Worm (Caenorhabditis elegans) whole organism, L2 larva: ENCODE data around the gene T20D4.10.

Source experiments
- C34F6.9 ChIP-seq: fragments of 150-350 bp; optimal IDR thresholded peaks from 2 replicates; lab custom pipeline; 2014; ENCODE audit warnings: missing biosample characterization, missing genetic modification characterization
- F13H6.1 ChIP-seq: sonication (generic microtip); optimal IDR thresholded peaks from 2 replicates; lab custom pipeline; 2016; ENCODE audit warnings: missing genetic modification characterization, missing compliant biosample characterization
- R02D3.7 ChIP-seq: fragments of 150-350 bp; optimal IDR thresholded peaks from 2 replicates; lab custom pipeline; 2014; ENCODE audit warnings: missing biosample characterization, missing genetic modification characterization
- ZK546.5 ChIP-seq: sonication (generic microtip); optimal IDR thresholded peaks from 2 replicates; lab custom pipeline; 2017; ENCODE audit warnings: missing biosample characterization, missing genetic modification characterization
- alr-1 ChIP-seq: fragments of 150-350 bp; optimal IDR thresholded peaks from 2 replicates; lab custom pipeline; 2014; ENCODE audit warnings: missing biosample characterization, missing genetic modification characterization
- aly-2 ChIP-seq: fragments of 150-350 bp; optimal IDR thresholded peaks from 2 replicates; lab custom pipeline; 2014; ENCODE audit warnings: missing biosample characterization, missing genetic modification characterization
- ama-1 ChIP-seq: fragments of 150-350 bp; optimal IDR thresholded peaks from 2 replicates; lab custom pipeline; 2018; ENCODE audit warnings: inconsistent platforms
- blmp-1 ChIP-seq: sonication (generic microtip); optimal IDR thresholded peaks from 2 replicates; lab custom pipeline; 2017; ENCODE audit warnings: missing genetic modification characterization, mild to moderate bottlenecking, missing compliant biosample characterization, antibody characterized with exemption, moderate library complexity; ENCODE audit not compliant: insufficient read depth
- ceh-16 ChIP-seq: fragments of 150-350 bp; optimal IDR thresholded peaks from 2 replicates; lab custom pipeline; 2014; ENCODE audit warnings: missing biosample characterization, missing genetic modification characterization
- ceh-82 ChIP-seq: fragments of 150-350 bp; optimal IDR thresholded peaks from 2 replicates; lab custom pipeline; 2014; ENCODE audit warnings: missing biosample characterization, missing genetic modification characterization
- crh-2 ChIP-seq: sonication (generic microtip); optimal IDR thresholded peaks from 2 replicates; lab custom pipeline; 2017; ENCODE audit warnings: missing biosample characterization, missing genetic modification characterization
- dmd-4 ChIP-seq: sonication (generic microtip); optimal IDR thresholded peaks from 2 replicates; lab custom pipeline; 2017; ENCODE audit warnings: missing biosample characterization, missing genetic modification characterization
- elt-1 ChIP-seq: fragments of 150-350 bp; optimal IDR thresholded peaks from 2 replicates; lab custom pipeline; 2014; ENCODE audit warnings: missing biosample characterization, missing genetic modification characterization
- elt-3 ChIP-seq: sonication (generic microtip); optimal IDR thresholded peaks from 2 replicates; lab custom pipeline; 2017; ENCODE audit warnings: missing biosample characterization, missing genetic modification characterization
- fos-1 ChIP-seq: fragments of 150-350 bp; optimal IDR thresholded peaks from 2 replicates; lab custom pipeline; 2014; ENCODE audit warnings: missing biosample characterization, missing genetic modification characterization
- gmeb-1 ChIP-seq: fragments of 150-350 bp; optimal IDR thresholded peaks from 2 replicates; lab custom pipeline; 2014; ENCODE audit warnings: missing biosample characterization, missing genetic modification characterization
- lin-39 ChIP-seq: fragments of 150-350 bp; optimal IDR thresholded peaks from 2 replicates; lab custom pipeline; 2014; ENCODE audit warnings: missing biosample characterization, missing genetic modification reagents, missing genetic modification characterization
- mab-5 ChIP-seq: fragments of 150-350 bp; optimal IDR thresholded peaks from 2 replicates; lab custom pipeline; 2014; ENCODE audit warnings: missing biosample characterization, missing genetic modification characterization
- mbf-1 ChIP-seq: sonication (generic microtip); optimal IDR thresholded peaks from 2 replicates; lab custom pipeline; 2017; ENCODE audit warnings: missing biosample characterization, missing genetic modification characterization
- mdl-1 ChIP-seq, 2 experiments: fragments of 150-350 bp in 1 of 2; sonication (generic microtip) in 1 of 2; optimal IDR thresholded peaks; 2 replicates each; lab custom pipeline; 2017; ENCODE audit warnings: missing biosample characterization in 2 of 2, missing genetic modification characterization in 2 of 2
- nhr-10 ChIP-seq: sonication (generic microtip); optimal IDR thresholded peaks from 2 replicates; lab custom pipeline; 2017; ENCODE audit warnings: missing biosample characterization, missing genetic modification characterization
- nhr-12 ChIP-seq: fragments of 150-350 bp; optimal IDR thresholded peaks from 2 replicates; lab custom pipeline; 2014; ENCODE audit warnings: missing biosample characterization, missing genetic modification characterization
- nhr-129 ChIP-seq: fragments of 150-350 bp; optimal IDR thresholded peaks from 2 replicates; lab custom pipeline; 2014; ENCODE audit warnings: missing biosample characterization, missing genetic modification characterization
- nhr-21 ChIP-seq: fragments of 150-350 bp; optimal IDR thresholded peaks from 2 replicates; lab custom pipeline; 2014; ENCODE audit warnings: missing biosample characterization, missing genetic modification characterization
- nhr-23 ChIP-seq: fragments of 150-350 bp; optimal IDR thresholded peaks from 2 replicates; lab custom pipeline; 2014; ENCODE audit warnings: missing biosample characterization, missing genetic modification reagents, missing genetic modification characterization
- nhr-237 ChIP-seq: fragments of 150-350 bp; optimal IDR thresholded peaks from 2 replicates; lab custom pipeline; 2014; ENCODE audit warnings: missing biosample characterization, missing genetic modification characterization
- nhr-25 ChIP-seq: fragments of 150-350 bp; sonication (generic microtip); optimal IDR thresholded peaks from 3 replicates; lab custom pipeline; 2014; ENCODE audit warnings: missing biosample characterization, missing genetic modification characterization
- nhr-77 ChIP-seq: fragments of 150-350 bp; optimal IDR thresholded peaks from 2 replicates; lab custom pipeline; 2014; ENCODE audit warnings: missing biosample characterization, missing genetic modification characterization
- peb-1 ChIP-seq: fragments of 150-350 bp; optimal IDR thresholded peaks from 2 replicates; lab custom pipeline; 2014; ENCODE audit warnings: missing biosample characterization, missing genetic modification characterization
- sem-4 ChIP-seq: fragments of 150-350 bp; optimal IDR thresholded peaks from 2 replicates; lab custom pipeline; 2014; ENCODE audit warnings: missing biosample characterization, missing genetic modification reagents, missing genetic modification characterization
- skn-1 ChIP-seq: sonication (generic microtip); optimal IDR thresholded peaks from 2 replicates; lab custom pipeline; 2017; ENCODE audit warnings: missing biosample characterization, missing genetic modification characterization
- sma-3 ChIP-seq: sonication (generic microtip); optimal IDR thresholded peaks from 2 replicates; lab custom pipeline; 2016; ENCODE audit warnings: missing genetic modification reagents, missing genetic modification characterization, missing compliant biosample characterization
- sma-9 ChIP-seq, 2 experiments: fragments of 150-350 bp in 1 of 2; sonication (generic microtip) in 1 of 2; optimal IDR thresholded peaks; 2 replicates each; lab custom pipeline; 2014 to 2016; ENCODE audit warnings: missing genetic modification characterization in 2 of 2, mild to moderate bottlenecking in 1 of 2, missing biosample characterization in 1 of 2, missing compliant biosample characterization in 1 of 2, missing genetic modification reagents in 1 of 2, moderate library complexity in 1 of 2
- snpc-4 ChIP-seq: fragments of 150-350 bp; optimal IDR thresholded peaks from 2 replicates; lab custom pipeline; 2014; ENCODE audit warnings: missing biosample characterization, missing genetic modification characterization
- unc-39 ChIP-seq: fragments of 150-350 bp; optimal IDR thresholded peaks from 2 replicates; lab custom pipeline; 2014; ENCODE audit warnings: missing biosample characterization, missing genetic modification characterization
- unc-55 ChIP-seq: fragments of 150-350 bp; sonication (generic microtip); optimal IDR thresholded peaks from 3 replicates; lab custom pipeline; 2014; ENCODE audit warnings: missing biosample characterization, missing genetic modification reagents, missing genetic modification characterization
- unc-62 ChIP-seq: fragments of 150-350 bp; optimal IDR thresholded peaks from 2 replicates; lab custom pipeline; 2014; ENCODE audit warnings: missing biosample characterization, missing genetic modification reagents, missing genetic modification characterization
- zag-1 ChIP-seq: fragments of 150-350 bp; optimal IDR thresholded peaks from 2 replicates; lab custom pipeline; 2014; ENCODE audit warnings: missing biosample characterization, missing genetic modification characterization
- ztf-1 ChIP-seq: fragments of 200-800 bp; sonication (Bioruptor generic); conservative IDR thresholded peaks from 2 replicates; pipeline ENCODE4 v1.3.6; 2022; ENCODE audit warnings: missing genetic modification characterization, missing compliant biosample characterization
- ztf-11 ChIP-seq: sonication (generic microtip); optimal IDR thresholded peaks from 2 replicates; lab custom pipeline; 2017; ENCODE audit warnings: missing biosample characterization, missing genetic modification characterization
- ztf-4 ChIP-seq: fragments of 150-350 bp; optimal IDR thresholded peaks from 2 replicates; lab custom pipeline; 2014; ENCODE audit warnings: missing biosample characterization, missing genetic modification characterization

T20D4.10 gene

ce11 chrV:3426076-3426475, 26.0 kb downstream of the T20D4.10 start, which contains the start of gene srab-22:
Gene srab-22 (plus strand): TSS chrV:3426376.
- no peak for TF ChIP-seq peb-1 (tag; lab: Kevin White, UChicago)
- TF ChIP-seq sma-3 (GFP tag; lab: Kevin White, UChicago), result no peak
- no peak for TF ChIP-seq alr-1
- no peak for TF ChIP-seq nhr-21
- TF ChIP-seq snpc-4 (tag; lab: Kevin White, UChicago), result no peak
- no peak for TF ChIP-seq ama-1 (lab: Kevin White, UChicago)
- TF ChIP-seq nhr-77 (tag; lab: Kevin White, UChicago), result no peak
- no peak for TF ChIP-seq R02D3.7 (tag; lab: Kevin White, UChicago)
- no peak for TF ChIP-seq sem-4 (tag; lab: Kevin White, UChicago)
- TF ChIP-seq F13H6.1 (tag; lab: Kevin White, UChicago), result no peak
- TF ChIP-seq ZK546.5 (tag; lab: Kevin White, UChicago), result no peak
- no peak for TF ChIP-seq aly-2 (tag; lab: Kevin White, UChicago)
- TF ChIP-seq elt-3 (tag; lab: Kevin White, UChicago), result no peak
- TF ChIP-seq nhr-12, result no peak
- no peak for TF ChIP-seq fos-1 (tag; lab: Kevin White, UChicago)
- TF ChIP-seq mab-5 (tag; lab: Kevin White, UChicago), result no peak
- no peak for TF ChIP-seq nhr-237 (tag; lab: Kevin White, UChicago)
- no peak for TF ChIP-seq ceh-16 (tag; lab: Kevin White, UChicago)
- TF ChIP-seq gmeb-1 (tag; lab: Kevin White, UChicago), result no peak
- TF ChIP-seq, all 48 proteins: peak for 0

- no peak for TF ChIP-seq crh-2 (tag; lab: Kevin White, UChicago)
- TF ChIP-seq ceh-16 (tag; lab: Kevin White, UChicago), result no peak
- TF ChIP-seq ztf-11 (tag; lab: Kevin White, UChicago), result no peak
- no peak for TF ChIP-seq zag-1 (tag; lab: Kevin White, UChicago)
- TF ChIP-seq nhr-23 (tag; lab: Kevin White, UChicago), result no peak
- no peak for TF ChIP-seq unc-62 (GFP tag; lab: Kevin White, UChicago)
- TF ChIP-seq mbf-1, result no peak
- TF ChIP-seq elt-1, result no peak
- no peak for TF ChIP-seq ztf-1 (GFP tag; lab: Robert Waterston, UW)
- TF ChIP-seq sma-9 (GFP tag; optimal IDR thresholded peaks at IDR 0.05; lab: Kevin White, UChicago), result no peak
- no peak for TF ChIP-seq sma-9 (tag; optimal IDR thresholded peaks at IDR 0.05; lab: Kevin White, UChicago)
- TF ChIP-seq nhr-21, result no peak
- TF ChIP-seq lin-39 (tag; lab: Kevin White, UChicago), result no peak
- no peak for TF ChIP-seq unc-39
- TF ChIP-seq skn-1 (tag; lab: Kevin White, UChicago), result no peak
- TF ChIP-seq ZK546.5 (tag; lab: Kevin White, UChicago), result no peak
- TF ChIP-seq nhr-10 (tag; lab: Kevin White, UChicago), result no peak
- TF ChIP-seq elt-3 (tag; lab: Kevin White, UChicago), result no peak
- TF ChIP-seq ztf-4 (tag; lab: Kevin White, UChicago), result no peak
- TF ChIP-seq sma-3 (GFP tag; lab: Kevin White, UChicago), result no peak
- TF ChIP-seq, all 48 proteins: peak for 0
These were observed 28.6 kb downstream of the T20D4.10 start, which contains the start of gene srab-20 for ce11 chrV:3428697-3429096. Gene srab-20 (plus strand): TSS chrV:3428997.

ce11 chrV:3431535-3431990, 31.5 kb downstream of the T20D4.10 start, which contains the start of the genes T20D4.19 and srj-9:
Gene T20D4.19 (minus strand): TSS chrV:3431635.
Gene srj-9 (plus strand): TSS chrV:3431940.
- TF ChIP-seq unc-55 (GFP tag; lab: Kevin White, UChicago), result no peak
- no peak for TF ChIP-seq ceh-82 (tag; lab: Kevin White, UChicago)
- TF ChIP-seq nhr-23 (tag; lab: Kevin White, UChicago), result no peak
- TF ChIP-seq sma-9 (GFP tag; optimal IDR thresholded peaks at IDR 0.05; lab: Kevin White, UChicago), result no peak
- no peak for TF ChIP-seq sma-9 (tag; optimal IDR thresholded peaks at IDR 0.05; lab: Kevin White, UChicago)
- TF ChIP-seq elt-1, result no peak
- TF ChIP-seq sma-3 (GFP tag; lab: Kevin White, UChicago), result no peak
- TF ChIP-seq nhr-129 (tag; lab: Kevin White, UChicago), result no peak
- TF ChIP-seq ztf-4 (tag; lab: Kevin White, UChicago), result no peak
- no peak for TF ChIP-seq mbf-1
- no peak for TF ChIP-seq lin-39 (tag; lab: Kevin White, UChicago)
- no peak for TF ChIP-seq nhr-10 (tag; lab: Kevin White, UChicago)

- TF ChIP-seq sma-9 (GFP tag; optimal IDR thresholded peaks at IDR 0.05; lab: Kevin White, UChicago) (no peak), sma-9 (tag; optimal IDR thresholded peaks at IDR 0.05; lab: Kevin White, UChicago) (no peak), C34F6.9 (tag; lab: Kevin White, UChicago) (no peak), nhr-25 (no peak), nhr-77 (tag; lab: Kevin White, UChicago) (no peak), aly-2 (tag; lab: Kevin White, UChicago) (no peak), dmd-4 (tag; lab: Kevin White, UChicago) (no peak), mdl-1 (tag; optimal IDR thresholded peaks at IDR 0.05; lab: Kevin White, UChicago) (no peak), blmp-1 (tag; lab: Kevin White, UChicago) (no peak), unc-39 (no peak), ztf-1 (GFP tag; lab: Robert Waterston, UW) (no peak), lin-39 (tag; lab: Kevin White, UChicago) (no peak), gmeb-1 (tag; lab: Kevin White, UChicago) (no peak), F13H6.1 (tag; lab: Kevin White, UChicago) (no peak), alr-1 (no peak), snpc-4 (tag; lab: Kevin White, UChicago) (no peak), elt-3 (tag; lab: Kevin White, UChicago) (no peak), peb-1 (tag; lab: Kevin White, UChicago) (no peak), R02D3.7 (tag; lab: Kevin White, UChicago) (no peak), unc-62 (GFP tag; lab: Kevin White, UChicago) (no peak)
These were observed 42.6 kb downstream of the T20D4.10 start for ce11 chrV:3442609-3443008.
